Worm (Caenorhabditis elegans) whole organism, midembryonic: ENCODE data around the gene ethe-1.

Experiments
- T22C8.4 ChIP-seq: fragments of 200-800 bp; sonication (Bioruptor generic); IDR thresholded peaks from 2 replicates; pipeline ENCODE4 v1.3.6; 2022; ENCODE audit warnings: missing genetic modification characterization, missing compliant biosample characterization
- cog-1 ChIP-seq: sonication (generic microtip); optimal IDR thresholded peaks from 2 replicates; lab custom pipeline; 2016; ENCODE audit warnings: missing genetic modification characterization, missing compliant biosample characterization
- flt-1 ChIP-seq: fragments of 200-800 bp; sonication (Bioruptor generic); IDR thresholded peaks from 2 replicates; pipeline ENCODE4 v1.3.6; 2022; ENCODE audit warnings: missing genetic modification characterization, missing compliant biosample characterization
- klf-2 ChIP-seq: fragments of 200-800 bp; sonication (Bioruptor generic); conservative IDR thresholded peaks from 2 replicates; pipeline ENCODE4 v1.3.6; 2022; ENCODE audit warnings: missing genetic modification reagents, missing genetic modification characterization, missing compliant biosample characterization
- med-1 ChIP-seq: sonication (generic microtip); optimal IDR thresholded peaks from 2 replicates; lab custom pipeline; 2017; ENCODE audit warnings: missing genetic modification characterization, mild to moderate bottlenecking, missing compliant biosample characterization, antibody characterized with exemption, missing genetic modification reagents; ENCODE audit not compliant: insufficient read depth
- ref-1 ChIP-seq: fragments of 200-800 bp; sonication (Bioruptor generic); conservative IDR thresholded peaks from 2 replicates; pipeline ENCODE4 v1.3.6; 2022; ENCODE audit warnings: missing genetic modification reagents, missing genetic modification characterization, missing compliant biosample characterization
- tab-1 ChIP-seq: fragments of 200-800 bp; sonication (Bioruptor generic); IDR thresholded peaks from 2 replicates; pipeline ENCODE4 v1.3.6; 2022; ENCODE audit warnings: missing genetic modification characterization, missing compliant biosample characterization
- ztf-23 ChIP-seq: fragments of 200-800 bp; sonication (Bioruptor generic); IDR thresholded peaks from 2 replicates; pipeline ENCODE4 v1.3.6; 2022; ENCODE audit warnings: missing genetic modification reagents, missing genetic modification characterization, missing compliant biosample characterization
- ztf-29 ChIP-seq: fragments of 200-800 bp; sonication (Bioruptor generic); IDR thresholded peaks from 2 replicates; pipeline ENCODE4 v1.3.6; 2022; ENCODE audit warnings: missing genetic modification reagents, missing genetic modification characterization, missing compliant biosample characterization

DNA sequence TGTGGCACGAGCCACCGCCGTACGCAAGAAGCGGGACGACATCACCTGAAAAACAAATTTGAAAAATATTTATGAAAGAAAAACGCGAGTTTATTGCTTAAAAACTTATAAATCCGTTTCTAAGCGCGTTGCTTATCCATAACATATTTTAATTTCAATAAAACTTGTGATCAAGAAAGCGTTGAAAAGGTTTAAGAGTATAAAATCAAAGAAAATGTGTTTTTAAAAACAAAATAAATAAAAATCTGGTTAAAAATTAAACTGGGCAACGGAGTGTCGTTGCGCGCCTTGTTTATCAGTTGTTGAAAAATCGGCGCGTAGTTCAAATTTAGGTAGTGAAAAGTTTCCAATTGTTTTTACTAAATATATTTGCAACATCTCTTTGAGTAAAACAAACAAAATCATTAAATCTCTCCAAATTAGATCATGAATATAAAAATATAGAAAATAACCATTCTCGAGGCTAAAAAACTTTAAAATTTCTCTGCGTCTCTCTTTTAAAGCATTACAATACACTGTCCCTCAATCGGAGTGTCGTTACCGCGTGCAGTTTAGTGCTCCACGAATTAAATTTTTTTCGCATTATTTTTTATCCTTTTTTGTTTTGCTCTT is 16.4 kb upstream of the ethe-1 start, which contains the start of gene ndua-5:
- TF ChIP-seq flt-1 (GFP tag; lab: Robert Waterston, UW): no peak
- TF ChIP-seq ztf-23: no peak
- TF ChIP-seq cog-1: no peak
- TF ChIP-seq T22C8.4: no peak
- TF ChIP-seq ztf-29 (GFP tag; lab: Robert Waterston, UW): no peak
- no peak for TF ChIP-seq ref-1 (GFP tag; lab: Robert Waterston, UW)
- no peak for TF ChIP-seq med-1 (GFP tag; lab: Kevin White, UChicago)
- TF ChIP-seq klf-2 (GFP tag; lab: Robert Waterston, UW): no peak
- no peak for TF ChIP-seq tab-1
